Fruit fly (Drosophila melanogaster): Measurements from ENCODE around the gene CG6845.

dm6 chr3L:104076-104475, 42.2 kb upstream of the CG6845 start:
- TF ChIP-seq fd3F (GFP tag; optimal IDR thresholded peaks at IDR 0.05), result no peak
- no peak for TF ChIP-seq corto (GFP tag; optimal IDR thresholded peaks at IDR 0.05)
- no peak for TF ChIP-seq CG4328 (GFP tag; optimal IDR thresholded peaks at IDR 0.05)
- no peak for TF ChIP-seq CG3407 (GFP tag; optimal IDR thresholded peaks at IDR 0.05)
- no peak for TF ChIP-seq CG7839 (tag; optimal IDR thresholded peaks at IDR 0.05)

Measured in whole organism, embryonic.